Fruit fly (Drosophila melanogaster) whole organism, prepupa: Measurements from ENCODE around the gene Jon99Ciii.

ENCODE experiments used
- Blimp-1 ChIP-seq: fragments of 200-800 bp; sonication (Bioruptor generic); optimal IDR thresholded peaks from 3 replicates; lab custom pipeline; 2017; ENCODE audit warnings: missing biosample characterization, missing genetic modification characterization, mild to moderate bottlenecking, moderate library complexity, missing genetic modification reagents
- CG10631 ChIP-seq: fragments of 200-800 bp; sonication (Bioruptor generic); optimal IDR thresholded peaks from 2 replicates; lab custom pipeline; 2016; ENCODE audit warnings: missing biosample characterization, missing genetic modification characterization
- CG10669 ChIP-seq: fragments of 200-800 bp; sonication (Bioruptor generic); optimal IDR thresholded peaks from 3 replicates; lab custom pipeline; 2018; ENCODE audit warnings: missing biosample characterization, mild to moderate bottlenecking, missing genetic modification characterization, moderate library complexity
- CG11294 ChIP-seq: fragments of 200-800 bp; sonication (Bioruptor generic); IDR thresholded peaks from 2 replicates; pipeline ENCODE4 v1.3.6; 2022; ENCODE audit warnings: missing biosample characterization, missing genetic modification characterization
- CG11902 ChIP-seq: fragments of 200-800 bp; sonication (Bioruptor generic); optimal IDR thresholded peaks from 3 replicates; lab custom pipeline; 2016; ENCODE audit warnings: missing biosample characterization, missing genetic modification characterization
- CG15336 ChIP-seq: fragments of 200-800 bp; sonication (Bioruptor generic); IDR thresholded peaks from 2 replicates; pipeline ENCODE4 v1.3.6; 2022; ENCODE audit warnings: missing biosample characterization, missing genetic modification characterization
- CG16779 ChIP-seq: fragments of 200-800 bp; sonication (Bioruptor generic); optimal IDR thresholded peaks from 3 replicates; lab custom pipeline; 2017; ENCODE audit warnings: missing biosample characterization, mild to moderate bottlenecking, missing genetic modification characterization
- CG3032 ChIP-seq: fragments of 200-800 bp; optimal IDR thresholded peaks from 2 replicates; lab custom pipeline; 2019; ENCODE audit warnings: missing biosample characterization, mild to moderate bottlenecking, missing genetic modification characterization, moderate library complexity
- CG31627 ChIP-seq: fragments of 200-800 bp; sonication (Bioruptor generic); optimal IDR thresholded peaks from 3 replicates; lab custom pipeline; 2016; ENCODE audit warnings: missing biosample characterization, missing genetic modification characterization
- CG32006 ChIP-seq: fragments of 200-800 bp; sonication (Bioruptor generic); optimal IDR thresholded peaks from 3 replicates; lab custom pipeline; 2017; ENCODE audit warnings: missing biosample characterization, mild to moderate bottlenecking, missing genetic modification characterization
- CG34406 ChIP-seq: fragments of 200-800 bp; sonication (Bioruptor generic); optimal IDR thresholded peaks from 3 replicates; lab custom pipeline; 2016; ENCODE audit warnings: missing biosample characterization, missing genetic modification characterization
- CG3919 ChIP-seq: fragments of 200-800 bp; sonication (Bioruptor generic); optimal IDR thresholded peaks from 3 replicates; lab custom pipeline; 2016; ENCODE audit warnings: missing biosample characterization, missing genetic modification characterization
- CG4318 ChIP-seq: fragments of 200-800 bp; sonication (Bioruptor generic); optimal IDR thresholded peaks from 3 replicates; lab custom pipeline; 2017; ENCODE audit warnings: missing biosample characterization, mild to moderate bottlenecking, missing genetic modification characterization
- CG6276 ChIP-seq: fragments of 200-800 bp; sonication (Bioruptor generic); optimal IDR thresholded peaks from 2 replicates; lab custom pipeline; 2017; ENCODE audit warnings: missing biosample characterization, mild to moderate bottlenecking, missing genetic modification characterization
- CG6792 ChIP-seq: fragments of 200-800 bp; sonication (Bioruptor generic); optimal IDR thresholded peaks from 3 replicates; lab custom pipeline; 2016; ENCODE audit warnings: missing biosample characterization, missing genetic modification characterization
- CG6808 ChIP-seq: fragments of 200-800 bp; sonication (Bioruptor generic); optimal IDR thresholded peaks from 3 replicates; lab custom pipeline; 2017; ENCODE audit warnings: missing biosample characterization, missing genetic modification characterization, mild to moderate bottlenecking, moderate library complexity, missing genetic modification reagents
- CG6854 ChIP-seq: fragments of 200-800 bp; sonication (Bioruptor generic); optimal IDR thresholded peaks from 2 replicates; lab custom pipeline; 2017; ENCODE audit warnings: missing biosample characterization, mild to moderate bottlenecking, missing genetic modification characterization
- CG7368 ChIP-seq: fragments of 200-800 bp; sonication (Bioruptor generic); optimal IDR thresholded peaks from 3 replicates; lab custom pipeline; 2016; ENCODE audit warnings: missing biosample characterization, missing genetic modification characterization
- CG8319 ChIP-seq: fragments of 200-800 bp; sonication (Bioruptor generic); optimal IDR thresholded peaks from 3 replicates; lab custom pipeline; 2016; ENCODE audit warnings: missing biosample characterization, missing genetic modification characterization
- CG8632 ChIP-seq: fragments of 200-800 bp; sonication (Bioruptor generic); optimal IDR thresholded peaks from 3 replicates; lab custom pipeline; 2016; ENCODE audit warnings: missing biosample characterization, missing genetic modification characterization
- Eip75B ChIP-seq: fragments of 200-800 bp; sonication (Bioruptor generic); optimal IDR thresholded peaks from 3 replicates; lab custom pipeline; 2016; ENCODE audit warnings: missing biosample characterization, missing genetic modification characterization
- Eip78C ChIP-seq: fragments of 200-800 bp; sonication (Bioruptor generic); peaks from one replicate; lab custom pipeline; 2016; ENCODE audit warnings: missing biosample characterization, missing genetic modification characterization
- Eip93F ChIP-seq: fragments of 200-800 bp; sonication (Bioruptor generic); optimal IDR thresholded peaks from 2 replicates; lab custom pipeline; 2016; ENCODE audit warnings: missing biosample characterization, mild to moderate bottlenecking, missing genetic modification characterization
- Ets96B ChIP-seq: fragments of 200-800 bp; optimal IDR thresholded peaks from 2 replicates; lab custom pipeline; 2019; ENCODE audit warnings: missing biosample characterization, mild to moderate bottlenecking, missing genetic modification characterization, moderate library complexity
- Gug ChIP-seq: fragments of 200-800 bp; sonication (Bioruptor generic); IDR thresholded peaks from 2 replicates; pipeline ENCODE4 v1.3.6; 2022; ENCODE audit warnings: missing biosample characterization, missing genetic modification characterization
- Hr4 ChIP-seq: fragments of 200-800 bp; sonication (Bioruptor generic); optimal IDR thresholded peaks from 3 replicates; lab custom pipeline; 2016; ENCODE audit warnings: missing biosample characterization, missing genetic modification characterization
- Lpt ChIP-seq: fragments of 200-800 bp; sonication (Bioruptor generic); optimal IDR thresholded peaks from 3 replicates; lab custom pipeline; 2016; ENCODE audit warnings: missing biosample characterization, missing genetic modification characterization
- Met ChIP-seq: fragments of 200-800 bp; sonication (Bioruptor generic); optimal IDR thresholded peaks from 3 replicates; lab custom pipeline; 2016; ENCODE audit warnings: missing biosample characterization, missing genetic modification characterization
- OdsH ChIP-seq: fragments of 200-800 bp; sonication (Bioruptor generic); optimal IDR thresholded peaks from 3 replicates; lab custom pipeline; 2016; ENCODE audit warnings: missing biosample characterization, missing genetic modification characterization
- Smox ChIP-seq: fragments of 200-800 bp; sonication (Bioruptor generic); optimal IDR thresholded peaks from 3 replicates; lab custom pipeline; 2016; ENCODE audit warnings: missing biosample characterization, missing genetic modification characterization
- Sox102F ChIP-seq: fragments of 200-800 bp; sonication (Bioruptor generic); optimal IDR thresholded peaks from 2 replicates; lab custom pipeline; 2016; ENCODE audit warnings: missing biosample characterization, mild to moderate bottlenecking, missing genetic modification characterization
- Sox14 ChIP-seq: fragments of 200-800 bp; sonication (Bioruptor generic); optimal IDR thresholded peaks from 3 replicates; lab custom pipeline; 2016; ENCODE audit warnings: missing biosample characterization, missing genetic modification characterization
- Sox15 ChIP-seq: fragments of 200-800 bp; sonication (Bioruptor generic); optimal IDR thresholded peaks from 3 replicates; lab custom pipeline; 2016; ENCODE audit warnings: missing biosample characterization, missing genetic modification characterization
- achi ChIP-seq: fragments of 200-800 bp; sonication (Bioruptor generic); optimal IDR thresholded peaks from 3 replicates; lab custom pipeline; 2016; ENCODE audit warnings: missing biosample characterization, missing genetic modification characterization
- cyc ChIP-seq: fragments of 200-800 bp; sonication (Bioruptor generic); optimal IDR thresholded peaks from 3 replicates; lab custom pipeline; 2016; ENCODE audit warnings: missing biosample characterization, missing genetic modification characterization
- dac ChIP-seq: fragments of 200-800 bp; sonication (Bioruptor generic); optimal IDR thresholded peaks from 2 replicates; lab custom pipeline; 2017; ENCODE audit warnings: missing biosample characterization, mild to moderate bottlenecking, missing genetic modification characterization
- dsx ChIP-seq: fragments of 200-800 bp; optimal IDR thresholded peaks from 3 replicates; lab custom pipeline; 2019; ENCODE audit warnings: missing biosample characterization, mild to moderate bottlenecking, missing genetic modification characterization, moderate library complexity; ENCODE audit not compliant: poor library complexity, severe bottlenecking
- eg ChIP-seq: fragments of 200-800 bp; sonication (Bioruptor generic); IDR thresholded peaks from 3 replicates; pipeline ENCODE4 v1.3.6; 2022; ENCODE audit warnings: missing biosample characterization, missing genetic modification characterization
- esn ChIP-seq: fragments of 200-800 bp; sonication (Bioruptor generic); optimal IDR thresholded peaks from 2 replicates; lab custom pipeline; 2016; ENCODE audit warnings: missing biosample characterization, mild to moderate bottlenecking, missing genetic modification characterization, moderate library complexity
- fd59A ChIP-seq: fragments of 200-800 bp; sonication (Bioruptor generic); optimal IDR thresholded peaks from 2 replicates; lab custom pipeline; 2017; ENCODE audit warnings: missing biosample characterization, mild to moderate bottlenecking, missing genetic modification characterization, missing genetic modification reagents
- fd85E ChIP-seq: fragments of 200-800 bp; sonication (Bioruptor generic); optimal IDR thresholded peaks from 3 replicates; lab custom pipeline; 2016; ENCODE audit warnings: missing biosample characterization, missing genetic modification characterization
- fkh ChIP-seq: fragments of 200-800 bp; sonication (Bioruptor generic); optimal IDR thresholded peaks from 3 replicates; lab custom pipeline; 2017; ENCODE audit warnings: missing biosample characterization, mild to moderate bottlenecking, missing genetic modification characterization, moderate library complexity
- lz ChIP-seq: fragments of 200-800 bp; sonication (Bioruptor generic); optimal IDR thresholded peaks from 3 replicates; lab custom pipeline; 2016; ENCODE audit warnings: missing biosample characterization, missing genetic modification characterization
- net ChIP-seq: fragments of 200-800 bp; sonication (Bioruptor generic); optimal IDR thresholded peaks from 3 replicates; lab custom pipeline; 2016; ENCODE audit warnings: missing biosample characterization, missing genetic modification characterization
- salr ChIP-seq, 2 experiments: fragments of 200-800 bp; sonication (Bioruptor generic); optimal IDR thresholded peaks; 3 replicates each; lab custom pipeline; 2016 to 2018; ENCODE audit warnings: missing biosample characterization in 2 of 2, missing genetic modification characterization in 2 of 2, mild to moderate bottlenecking in 1 of 2
- spab ChIP-seq: fragments of 200-800 bp; sonication (Bioruptor generic); optimal IDR thresholded peaks from 2 replicates; lab custom pipeline; 2017; ENCODE audit warnings: missing biosample characterization, mild to moderate bottlenecking, missing genetic modification characterization, missing genetic modification reagents
- ss ChIP-seq, 2 experiments: fragments of 200-800 bp; sonication (Bioruptor generic); optimal IDR thresholded peaks; 2 replicates in 1 of 2; 3 replicates in 1 of 2; lab custom pipeline; 2017 to 2018; ENCODE audit warnings: mild to moderate bottlenecking in 2 of 2, missing biosample characterization in 2 of 2, missing genetic modification characterization in 2 of 2, moderate library complexity in 1 of 2
- svp ChIP-seq: fragments of 200-800 bp; sonication (Bioruptor generic); peaks from one replicate; lab custom pipeline; 2016; ENCODE audit warnings: missing biosample characterization, missing genetic modification characterization
- topi ChIP-seq: fragments of 200-800 bp; sonication (Bioruptor generic); optimal IDR thresholded peaks from 3 replicates; lab custom pipeline; 2016; ENCODE audit warnings: missing biosample characterization, missing genetic modification characterization
- vri ChIP-seq: fragments of 200-800 bp; sonication (Bioruptor generic); optimal IDR thresholded peaks from 3 replicates; lab custom pipeline; 2016; ENCODE audit warnings: missing biosample characterization, mild to moderate bottlenecking, missing genetic modification characterization

Gene Jon99Ciii

dm6 chr3R:29921916-29922315 is at the start of gene Jon99Ciii:
Gene Jon99Ciii, plus strand, starts transcription at chr3R:29922216.
- TF ChIP-seq svp, result peak; percentile 42

- TF ChIP-seq CG3919, result peak; percentile 73
- peak; percentile 58 for TF ChIP-seq CG6808
- TF ChIP-seq CG15336 (GFP tag; lab: Robert Waterston, UW), result peak; percentile 84
- TF ChIP-seq CG32006 (GFP tag; lab: Kevin White, UChicago), result peak; percentile 87
- TF ChIP-seq dsx (GFP tag; lab: Kevin White, UChicago), result peak; percentile 21
- TF ChIP-seq esn, result peak; percentile 82
- TF ChIP-seq CG10631 (GFP tag; lab: Kevin White, UChicago), result peak; percentile 75
- TF ChIP-seq Sox14, result peak; percentile 71
- no peak for TF ChIP-seq Smox (GFP tag; lab: Kevin White, UChicago)
- peak; percentile 75 for TF ChIP-seq Eip75B (GFP tag; lab: Kevin White, UChicago)
- TF ChIP-seq CG3032 (tag; lab: Kevin White, UChicago), result peak; percentile 49
- TF ChIP-seq Ets96B (tag; lab: Kevin White, UChicago), result peak; percentile 72
- TF ChIP-seq OdsH (GFP tag; lab: Kevin White, UChicago), result peak; percentile 80
- peak; percentile 62 for TF ChIP-seq CG31627 (GFP tag; lab: Kevin White, UChicago)
- TF ChIP-seq spab (GFP tag; lab: Kevin White, UChicago), result peak; percentile 56
- TF ChIP-seq Gug (GFP tag; lab: Robert Waterston, UW), result 0 out of 2 replicates have a peak, but pooled peaks have one; percentile 34
- peak; percentile 96 for TF ChIP-seq Eip78C (GFP tag; lab: Kevin White, UChicago)
- no peak; the same call in 1 of the 2 replicates for TF ChIP-seq CG11294 (GFP tag; lab: Robert Waterston, UW)
- TF ChIP-seq Lpt (GFP tag; lab: Kevin White, UChicago), result peak; percentile 59
- peak; percentile 26 to 84 for TF ChIP-seq salr (GFP tag; optimal IDR thresholded peaks at IDR 0.05; lab: Kevin White, UChicago)
- TF ChIP-seq Eip93F (GFP tag; lab: Kevin White, UChicago), result no peak
- peak; percentile 21 for TF ChIP-seq vri (GFP tag; lab: Kevin White, UChicago)
- TF ChIP-seq fd85E (GFP tag; lab: Kevin White, UChicago), result no peak
- TF ChIP-seq fkh, result no peak
- TF ChIP-seq CG16779, result peak; percentile 56
- peak; percentile 52 for TF ChIP-seq cyc (GFP tag; lab: Kevin White, UChicago)
- peak; percentile 73 for TF ChIP-seq lz
- no peak for TF ChIP-seq svp
- peak; percentile 74 for TF ChIP-seq topi (GFP tag; lab: Kevin White, UChicago)
- peak; percentile 80 for TF ChIP-seq net (GFP tag; lab: Kevin White, UChicago)
- peak; percentile 78 for TF ChIP-seq Sox102F (GFP tag; lab: Kevin White, UChicago)
- peak; percentile 75 for TF ChIP-seq achi (GFP tag; lab: Kevin White, UChicago)
- TF ChIP-seq CG34406 (GFP tag; lab: Kevin White, UChicago), result peak; percentile 72
- no peak for TF ChIP-seq CG6854 (GFP tag; lab: Kevin White, UChicago)
- peak; percentile 76 for TF ChIP-seq dac (GFP tag; lab: Kevin White, UChicago)
- peak; percentile 25 for TF ChIP-seq CG11902
- TF ChIP-seq fd59A (GFP tag; lab: Kevin White, UChicago), result peak; percentile 65
- peak; percentile 71 for TF ChIP-seq CG6792
- peak; percentile 67 for TF ChIP-seq CG10669 (GFP tag; lab: Kevin White, UChicago)
- TF ChIP-seq CG4318 (GFP tag; lab: Kevin White, UChicago), result no peak
- TF ChIP-seq CG7368, result no peak
- no peak for TF ChIP-seq eg (GFP tag; lab: Robert Waterston, UW)
- peak; percentile 66 for TF ChIP-seq CG8632
- peak; percentile 57 for TF ChIP-seq Sox15 (GFP tag; lab: Kevin White, UChicago)
- peak; percentile 7 for TF ChIP-seq Blimp-1 (GFP tag; lab: Kevin White, UChicago)
- TF ChIP-seq ss (GFP tag; optimal IDR thresholded peaks at IDR 0.05; lab: Kevin White, UChicago), result peak; percentile 24 to 76
- peak; percentile 79 for TF ChIP-seq Met (GFP tag; lab: Kevin White, UChicago)
- peak; percentile 21 for TF ChIP-seq CG8319 (GFP tag; lab: Kevin White, UChicago)
- TF ChIP-seq Hr4 (GFP tag; lab: Kevin White, UChicago), result peak; percentile 89
- TF ChIP-seq CG6276 (GFP tag; lab: Kevin White, UChicago), result peak; percentile 84
These were observed 46.2 kb upstream of the Jon99Ciii start for dm6 chr3R:29875830-29876229.
